Fruit fly (Drosophila melanogaster): ENCODE data around the gene caps.

Gene caps

dm6 chr3L:13211085-13211759, 17.3 kb upstream of the caps start:
- TF ChIP-seq bab1 (GFP tag; optimal IDR thresholded peaks at IDR 0.05) (no peak), kay (GFP tag; ENCODE audit: borderline replicate concordance) (no peak), cnc (optimal IDR thresholded peaks at IDR 0.05) (no peak), ovo (GFP tag; optimal IDR thresholded peaks at IDR 0.05) (no peak)

- TF ChIP-seq CG33017 (tag; optimal IDR thresholded peaks at IDR 0.05) (no peak), Clk (GFP tag; optimal IDR thresholded peaks at IDR 0.05) (no peak), cic (GFP tag; optimal IDR thresholded peaks at IDR 0.05) (no peak)
These were observed 16.3 kb upstream of the caps start for dm6 chr3L:13212196-13212595.

- TF ChIP-seq CG12768 (GFP tag; optimal IDR thresholded peaks at IDR 0.05) = no peak
- TF ChIP-seq toe (GFP tag; optimal IDR thresholded peaks at IDR 0.05) = no peak
- no peak for TF ChIP-seq cnc (optimal IDR thresholded peaks at IDR 0.05)
- TF ChIP-seq bab1 (GFP tag; optimal IDR thresholded peaks at IDR 0.05) = no peak
- TF ChIP-seq tj (GFP tag; optimal IDR thresholded peaks at IDR 0.05) = no peak
- no peak for TF ChIP-seq kay (GFP tag; ENCODE audit: borderline replicate concordance)
- TF ChIP-seq ovo (GFP tag; optimal IDR thresholded peaks at IDR 0.05) = no peak
- TF ChIP-seq Mnt (GFP tag; optimal IDR thresholded peaks at IDR 0.05) = no peak
- no peak for TF ChIP-seq cic (GFP tag; optimal IDR thresholded peaks at IDR 0.05)
- TF ChIP-seq CG5204 (GFP tag; optimal IDR thresholded peaks at IDR 0.05) = no peak
- no peak for TF ChIP-seq CG1620 (GFP tag; optimal IDR thresholded peaks at IDR 0.05)
These were observed 15.7 kb upstream of the caps start for dm6 chr3L:13212656-13213350.

- TF ChIP-seq Hr96 (GFP tag; optimal IDR thresholded peaks at IDR 0.05) = no peak
- TF ChIP-seq cic (GFP tag; optimal IDR thresholded peaks at IDR 0.05) = no peak
- TF ChIP-seq CG5204 (GFP tag; optimal IDR thresholded peaks at IDR 0.05) = no peak
- no peak for TF ChIP-seq toe (GFP tag; optimal IDR thresholded peaks at IDR 0.05)
- no peak for TF ChIP-seq tj (GFP tag; optimal IDR thresholded peaks at IDR 0.05)
- no peak for TF ChIP-seq ovo (GFP tag; optimal IDR thresholded peaks at IDR 0.05)
- TF ChIP-seq bab1 (GFP tag; optimal IDR thresholded peaks at IDR 0.05) = no peak
- no peak for TF ChIP-seq cnc (optimal IDR thresholded peaks at IDR 0.05)
- no peak for TF ChIP-seq pad (GFP tag; optimal IDR thresholded peaks at IDR 0.05)
- no peak for TF ChIP-seq Clk (GFP tag; optimal IDR thresholded peaks at IDR 0.05)
- no peak for TF ChIP-seq CG11617 (GFP tag; optimal IDR thresholded peaks at IDR 0.05)
- no peak for TF ChIP-seq CG7045 (GFP tag; optimal IDR thresholded peaks at IDR 0.05)
- TF ChIP-seq CG12768 (GFP tag; optimal IDR thresholded peaks at IDR 0.05) = no peak
- no peak for TF ChIP-seq CG14711 (tag; optimal IDR thresholded peaks at IDR 0.05)
- TF ChIP-seq Crg-1 (GFP tag; optimal IDR thresholded peaks at IDR 0.05) = no peak
- no peak for TF ChIP-seq CG1620 (GFP tag; optimal IDR thresholded peaks at IDR 0.05)
- TF ChIP-seq CG7101 (tag; optimal IDR thresholded peaks at IDR 0.05) = no peak
- no peak for TF ChIP-seq CG33017 (tag; optimal IDR thresholded peaks at IDR 0.05)
- TF ChIP-seq Mnt (GFP tag; optimal IDR thresholded peaks at IDR 0.05) = no peak
- no peak for TF ChIP-seq kay (GFP tag; ENCODE audit: borderline replicate concordance)
These were observed 15.1 kb upstream of the caps start for dm6 chr3L:13213360-13213759.

- TF ChIP-seq Mnt (GFP tag; optimal IDR thresholded peaks at IDR 0.05) (no peak), pad (GFP tag; optimal IDR thresholded peaks at IDR 0.05) (no peak), Clk (GFP tag; optimal IDR thresholded peaks at IDR 0.05) (no peak), CG7101 (tag; optimal IDR thresholded peaks at IDR 0.05) (no peak), Hr96 (GFP tag; optimal IDR thresholded peaks at IDR 0.05) (no peak), CG7045 (GFP tag; optimal IDR thresholded peaks at IDR 0.05) (no peak), CG12768 (GFP tag; optimal IDR thresholded peaks at IDR 0.05) (no peak), cic (GFP tag; optimal IDR thresholded peaks at IDR 0.05) (no peak)
These were observed 13.7 kb upstream of the caps start for dm6 chr3L:13214603-13215453.

- TF ChIP-seq ovo (GFP tag; optimal IDR thresholded peaks at IDR 0.05) = no peak
- TF ChIP-seq Clk (GFP tag; optimal IDR thresholded peaks at IDR 0.05) = no peak
- no peak for TF ChIP-seq Hr96 (GFP tag; optimal IDR thresholded peaks at IDR 0.05)
- TF ChIP-seq CG14711 (tag; optimal IDR thresholded peaks at IDR 0.05) = no peak
- TF ChIP-seq CG7101 (tag; optimal IDR thresholded peaks at IDR 0.05) = no peak
- no peak for TF ChIP-seq CG11617 (GFP tag; optimal IDR thresholded peaks at IDR 0.05)
- no peak for TF ChIP-seq toe (GFP tag; optimal IDR thresholded peaks at IDR 0.05)
- no peak for TF ChIP-seq cnc (optimal IDR thresholded peaks at IDR 0.05)
- no peak for TF ChIP-seq bab1 (GFP tag; optimal IDR thresholded peaks at IDR 0.05)
- no peak for TF ChIP-seq kay (GFP tag; ENCODE audit: borderline replicate concordance)
- TF ChIP-seq pad (GFP tag; optimal IDR thresholded peaks at IDR 0.05) = no peak
- no peak for TF ChIP-seq CG33017 (tag; optimal IDR thresholded peaks at IDR 0.05)
- no peak for TF ChIP-seq CG5204 (GFP tag; optimal IDR thresholded peaks at IDR 0.05)
- TF ChIP-seq tj (GFP tag; optimal IDR thresholded peaks at IDR 0.05) = no peak
- TF ChIP-seq CG12768 (GFP tag; optimal IDR thresholded peaks at IDR 0.05) = no peak
These were observed 11.1 kb upstream of the caps start for dm6 chr3L:13217395-13217794.
